Fruit fly (Drosophila melanogaster) whole organism, embryonic: Measurements from ENCODE around the gene Rab30.

Source experiments
- Ada2b ChIP-seq: fragments of 200-800 bp; sonication (Bioruptor generic); IDR thresholded peaks from 2 replicates; pipeline ENCODE4 v1.3.6; 2022; ENCODE audit warnings: missing biosample characterization, missing genetic modification characterization
- Adf1 ChIP-seq: fragments of 200-800 bp; sonication (Bioruptor generic); IDR thresholded peaks from 2 replicates; pipeline ENCODE4 v1.3.6; 2022; ENCODE audit warnings: missing biosample characterization, missing genetic modification characterization
- Atf6 ChIP-seq: fragments of 200-800 bp; sonication (Bioruptor generic); IDR thresholded peaks from 2 replicates; pipeline ENCODE4 v1.3.6; 2022; ENCODE audit warnings: missing biosample characterization, missing genetic modification characterization
- CG10209 ChIP-seq: fragments of 200-800 bp; sonication (Bioruptor generic); optimal IDR thresholded peaks from 3 replicates; lab custom pipeline; 2017; ENCODE audit warnings: missing biosample characterization, mild to moderate bottlenecking, missing genetic modification characterization, missing genetic modification reagents
- CG10431 ChIP-seq: fragments of 200-800 bp; sonication (Bioruptor generic); optimal IDR thresholded peaks from 3 replicates; lab custom pipeline; 2018; ENCODE audit warnings: missing biosample characterization, mild to moderate bottlenecking, missing genetic modification characterization
- CG10979 ChIP-seq: fragments of 200-800 bp; sonication (Bioruptor generic); optimal IDR thresholded peaks from 2 replicates; lab custom pipeline; 2018; ENCODE audit warnings: missing biosample characterization, mild to moderate bottlenecking, missing genetic modification characterization, moderate library complexity
- CG11695 ChIP-seq: fragments of 200-800 bp; sonication (Bioruptor generic); IDR thresholded peaks from 3 replicates; pipeline ENCODE4 v1.3.6; 2022; ENCODE audit warnings: missing biosample characterization, missing genetic modification characterization
- CG12236 ChIP-seq: fragments of 200-800 bp; sonication (Bioruptor generic); optimal IDR thresholded peaks from 2 replicates; lab custom pipeline; 2016; ENCODE audit warnings: missing biosample characterization, missing genetic modification characterization
- CG14667 ChIP-seq: fragments of 200-800 bp; sonication (Bioruptor generic); IDR thresholded peaks from 2 replicates; pipeline ENCODE4 v1.3.6; 2022; ENCODE audit warnings: missing biosample characterization, missing genetic modification characterization
- CG14965 ChIP-seq: fragments of 200-800 bp; sonication (Bioruptor generic); optimal IDR thresholded peaks from 2 replicates; lab custom pipeline; 2016; ENCODE audit warnings: missing biosample characterization, missing genetic modification characterization, borderline replicate concordance
- CG15073 ChIP-seq: fragments of 200-800 bp; sonication (Bioruptor generic); optimal IDR thresholded peaks from 2 replicates; lab custom pipeline; 2016; ENCODE audit warnings: missing biosample characterization, missing genetic modification characterization
- CG15696 ChIP-seq: fragments of 200-800 bp; sonication (Bioruptor generic); optimal IDR thresholded peaks from 2 replicates; lab custom pipeline; 2019; ENCODE audit warnings: missing biosample characterization, mild to moderate bottlenecking, missing genetic modification characterization, moderate library complexity
- CG18599 ChIP-seq: fragments of 200-800 bp; sonication (Bioruptor generic); optimal IDR thresholded peaks from 3 replicates; lab custom pipeline; 2017; ENCODE audit warnings: missing biosample characterization, missing genetic modification characterization, mild to moderate bottlenecking, moderate library complexity, missing genetic modification reagents
- CG3995 ChIP-seq: fragments of 200-800 bp; sonication (Bioruptor generic); optimal IDR thresholded peaks from 3 replicates; lab custom pipeline; 2016; ENCODE audit warnings: missing biosample characterization, missing genetic modification characterization
- CG4360 ChIP-seq: fragments of 200-800 bp; sonication (Bioruptor generic); IDR thresholded peaks from 2 replicates; pipeline ENCODE4 v1.3.6; 2022; ENCODE audit warnings: missing biosample characterization, missing genetic modification characterization
- CG5245 ChIP-seq: fragments of 200-800 bp; sonication (Bioruptor generic); optimal IDR thresholded peaks from 3 replicates; lab custom pipeline; 2016; ENCODE audit warnings: missing biosample characterization, missing genetic modification characterization
- CG5953 ChIP-seq: fragments of 200-800 bp; sonication (Bioruptor generic); IDR thresholded peaks from 2 replicates; pipeline ENCODE4 v1.3.6; 2022; ENCODE audit warnings: missing biosample characterization, missing genetic modification characterization
- CG6813 ChIP-seq: fragments of 200-800 bp; sonication (Bioruptor generic); optimal IDR thresholded peaks from 2 replicates; lab custom pipeline; 2017; ENCODE audit warnings: missing biosample characterization, missing genetic modification characterization, mild to moderate bottlenecking, moderate library complexity, missing genetic modification reagents
- CG9727 ChIP-seq: fragments of 200-800 bp; sonication (Bioruptor generic); optimal IDR thresholded peaks from 3 replicates; lab custom pipeline; 2017; ENCODE audit warnings: missing biosample characterization, mild to moderate bottlenecking, missing genetic modification characterization
- D19B ChIP-seq: fragments of 200-800 bp; sonication (Bioruptor generic); optimal IDR thresholded peaks from 2 replicates; lab custom pipeline; 2017; ENCODE audit warnings: missing biosample characterization, mild to moderate bottlenecking, missing genetic modification characterization
- HLH3B ChIP-seq: fragments of 200-800 bp; sonication (Bioruptor generic); IDR thresholded peaks from 2 replicates; pipeline ENCODE4 v1.3.6; 2022; ENCODE audit warnings: missing biosample characterization, missing genetic modification characterization
- Hr51 ChIP-seq, 2 experiments: fragments of 200-800 bp; sonication (Bioruptor generic); optimal IDR thresholded peaks; 2 replicates in 1 of 2; 3 replicates in 1 of 2; lab custom pipeline; 2016 to 2018; ENCODE audit warnings: missing biosample characterization in 2 of 2, missing genetic modification characterization in 2 of 2, mild to moderate bottlenecking in 1 of 2, moderate library complexity in 1 of 2
- Hr78 ChIP-seq, 2 experiments: fragments of 200-800 bp in 1 of 2; fragments of >200 bp in 1 of 2; sonication (Bioruptor generic) in 1 of 2; optimal IDR thresholded peaks; 2 replicates each; lab custom pipeline; 2017 to 2019; ENCODE audit warnings: missing biosample characterization in 2 of 2, missing genetic modification characterization in 2 of 2, mild to moderate bottlenecking in 1 of 2, moderate library complexity in 1 of 2
- MBD-R2 ChIP-seq: fragments of 200-800 bp; sonication (Bioruptor generic); IDR thresholded peaks from 2 replicates; pipeline ENCODE4 v1.3.6; 2022; ENCODE audit warnings: missing biosample characterization, missing genetic modification characterization
- NK7.1 ChIP-seq: fragments of 200-800 bp; sonication (Bioruptor generic); optimal IDR thresholded peaks from 3 replicates; lab custom pipeline; 2016; ENCODE audit warnings: missing biosample characterization, missing genetic modification characterization
- Oli ChIP-seq: fragments of 200-800 bp; sonication (Bioruptor generic); optimal IDR thresholded peaks from 2 replicates; lab custom pipeline; 2018; ENCODE audit warnings: missing biosample characterization, mild to moderate bottlenecking, missing genetic modification characterization, moderate library complexity
- Sin3A ChIP-seq: fragments of >200 bp; optimal IDR thresholded peaks from 2 replicates; lab custom pipeline; 2018
- Spps ChIP-seq: fragments of 200-800 bp; sonication (Bioruptor generic); optimal IDR thresholded peaks from 2 replicates; lab custom pipeline; 2018; ENCODE audit warnings: missing biosample characterization, mild to moderate bottlenecking, missing genetic modification characterization
- amos ChIP-seq: fragments of 200-800 bp; sonication (Bioruptor generic); IDR thresholded peaks from 2 replicates; pipeline ENCODE4 v1.3.6; 2022; ENCODE audit warnings: missing biosample characterization, missing genetic modification characterization; ENCODE audit not compliant: partially characterized antibody
- crol ChIP-seq: fragments of 200-800 bp; sonication (Bioruptor generic); IDR thresholded peaks from 2 replicates; pipeline ENCODE4 v1.3.6; 2022; ENCODE audit warnings: missing biosample characterization, missing genetic modification characterization
- crp ChIP-seq, 2 experiments: fragments of 200-800 bp; sonication (Bioruptor generic); optimal IDR thresholded peaks; 2 replicates in 1 of 2; 3 replicates in 1 of 2; lab custom pipeline; 2017; ENCODE audit warnings: missing biosample characterization in 2 of 2, missing genetic modification characterization in 2 of 2, mild to moderate bottlenecking in 1 of 2, moderate library complexity in 1 of 2
- danr ChIP-seq: fragments of 200-800 bp; sonication (Bioruptor generic); IDR thresholded peaks from 2 replicates; pipeline ENCODE4 v1.3.6; 2022; ENCODE audit warnings: missing biosample characterization, missing genetic modification characterization
- ems ChIP-seq: fragments of 200-800 bp; sonication (Bioruptor generic); optimal IDR thresholded peaks from 3 replicates; lab custom pipeline; 2016; ENCODE audit warnings: missing biosample characterization, missing genetic modification characterization
- eyg ChIP-seq: fragments of 200-800 bp; sonication (Bioruptor generic); optimal IDR thresholded peaks from 3 replicates; lab custom pipeline; 2016; ENCODE audit warnings: missing biosample characterization, missing genetic modification characterization
- gro ChIP-seq: fragments of 200-800 bp; sonication (Bioruptor generic); optimal IDR thresholded peaks from 2 replicates; lab custom pipeline; 2016; ENCODE audit warnings: missing biosample characterization, missing genetic modification characterization
- gsb ChIP-seq: fragments of 200-800 bp; sonication (Bioruptor generic); IDR thresholded peaks from 2 replicates; pipeline ENCODE4 v1.3.6; 2022; ENCODE audit warnings: missing biosample characterization, missing genetic modification characterization
- hth ChIP-seq: fragments of >200 bp; optimal IDR thresholded peaks from 2 replicates; lab custom pipeline; 2017; ENCODE audit warnings: inconsistent platforms
- mam ChIP-seq: fragments of 200-800 bp; sonication (Bioruptor generic); optimal IDR thresholded peaks from 3 replicates; lab custom pipeline; 2016; ENCODE audit warnings: missing biosample characterization, missing genetic modification characterization
- mirr ChIP-seq: fragments of 200-800 bp; sonication (Bioruptor generic); optimal IDR thresholded peaks from 3 replicates; lab custom pipeline; 2018; ENCODE audit warnings: missing biosample characterization, mild to moderate bottlenecking, missing genetic modification characterization
- nerfin-2 ChIP-seq: fragments of 200-800 bp; sonication (Bioruptor generic); IDR thresholded peaks from 2 replicates; pipeline ENCODE4 v1.3.6; 2022; ENCODE audit warnings: missing biosample characterization, missing genetic modification characterization; ENCODE audit not compliant: partially characterized antibody
- repo ChIP-seq: fragments of 200-800 bp; sonication (Bioruptor generic); optimal IDR thresholded peaks from 2 replicates; lab custom pipeline; 2016; ENCODE audit warnings: missing biosample characterization, missing genetic modification characterization
- rib ChIP-seq: fragments of 200-800 bp; sonication (Bioruptor generic); IDR thresholded peaks from 2 replicates; pipeline ENCODE4 v1.3.6; 2022; ENCODE audit warnings: missing biosample characterization, missing genetic modification characterization
- run ChIP-seq: fragments of 200-800 bp; sonication (Bioruptor generic); optimal IDR thresholded peaks from 3 replicates; lab custom pipeline; 2018; ENCODE audit warnings: missing biosample characterization, mild to moderate bottlenecking, missing genetic modification characterization
- sisA ChIP-seq: fragments of 200-800 bp; sonication (Bioruptor generic); IDR thresholded peaks from 2 replicates; pipeline ENCODE4 v1.3.6; 2022; ENCODE audit warnings: missing biosample characterization, missing genetic modification characterization
- sqz ChIP-seq: fragments of 200-800 bp; sonication (Bioruptor generic); optimal IDR thresholded peaks from 3 replicates; lab custom pipeline; 2018; ENCODE audit warnings: missing biosample characterization, mild to moderate bottlenecking, missing genetic modification characterization
- ssp ChIP-seq: fragments of 200-800 bp; sonication (Bioruptor generic); IDR thresholded peaks from 2 replicates; pipeline ENCODE4 v1.3.6; 2022; ENCODE audit warnings: missing biosample characterization, missing genetic modification characterization
- vfl ChIP-seq: fragments of 200-800 bp; sonication (Bioruptor generic); optimal IDR thresholded peaks from 2 replicates; lab custom pipeline; 2016; ENCODE audit warnings: missing biosample characterization, missing genetic modification characterization
- wek ChIP-seq: fragments of 200-800 bp; sonication (Bioruptor generic); optimal IDR thresholded peaks from 3 replicates; lab custom pipeline; 2018; ENCODE audit warnings: missing biosample characterization, mild to moderate bottlenecking, missing genetic modification characterization, moderate library complexity
- wor ChIP-seq: fragments of 200-800 bp; sonication (Bioruptor generic); IDR thresholded peaks from 2 replicates; pipeline ENCODE4 v1.3.6; 2022; ENCODE audit warnings: missing biosample characterization, missing genetic modification characterization
- zf30C ChIP-seq: fragments of 200-800 bp; sonication (Bioruptor generic); optimal IDR thresholded peaks from 3 replicates; lab custom pipeline; 2018; ENCODE audit warnings: missing biosample characterization, mild to moderate bottlenecking, missing genetic modification characterization

Gene Rab30

dm6 chr2L:7023614-7024259 is 8.7 kb downstream of the Rab30 start, which contains the start of gene Gart (continued):
- TF ChIP-seq CG5953 = peak; percentile 48; the same call in 1 of the 2 replicates
- TF ChIP-seq zf30C (GFP tag; lab: Kevin White, UChicago) = peak; percentile 84
- TF ChIP-seq CG5245 (GFP tag; lab: Kevin White, UChicago) = peak; percentile 58
- no peak for TF ChIP-seq mirr (GFP tag; lab: Kevin White, UChicago)
- peak; percentile 71 for TF ChIP-seq ssp (GFP tag; lab: Robert Waterston, UW)
- no peak for TF ChIP-seq crol
- TF ChIP-seq CG14965 (GFP tag; lab: Kevin White, UChicago) = peak; percentile 17
- TF ChIP-seq Atf6 (GFP tag; lab: Robert Waterston, UW) = peak; percentile 50; the same call in 1 of the 2 replicates
- peak; percentile 68 for TF ChIP-seq Oli (tag; lab: Kevin White, UChicago)
- TF ChIP-seq nerfin-2 (GFP tag; lab: Robert Waterston, UW) = no peak
- TF ChIP-seq CG15696 = no peak
- TF ChIP-seq MBD-R2 = peak; percentile 57
- no peak for TF ChIP-seq CG3995
- peak; percentile 61 for TF ChIP-seq Ada2b
- TF ChIP-seq D19B = peak; percentile 45
- no peak for TF ChIP-seq Sin3A (lab: Kevin White, UChicago)
- TF ChIP-seq gro (GFP tag; lab: Kevin White, UChicago) = peak; percentile 18
- TF ChIP-seq CG15073 (GFP tag; lab: Kevin White, UChicago) = peak; percentile 2
- TF ChIP-seq mam (GFP tag; lab: Kevin White, UChicago) = peak; percentile 72
- TF ChIP-seq crp (GFP tag; optimal IDR thresholded peaks at IDR 0.05; lab: Kevin White, UChicago) = peak in 1 of 2 experiments; percentile 44
- TF ChIP-seq sisA (GFP tag; lab: Robert Waterston, UW) = peak; percentile 34; the same call in 1 of the 2 replicates
- peak; percentile 46 for TF ChIP-seq CG12236 (GFP tag; lab: Kevin White, UChicago)
- TF ChIP-seq ems (GFP tag; lab: Kevin White, UChicago) = peak; percentile 22
- TF ChIP-seq repo (GFP tag; lab: Kevin White, UChicago) = peak; percentile 53
- TF ChIP-seq rib = no peak
- no peak for TF ChIP-seq CG18599 (GFP tag; lab: Kevin White, UChicago)
- 0 out of 2 replicates have a peak, but pooled peaks have one; percentile 16 for TF ChIP-seq danr (GFP tag; lab: Robert Waterston, UW)
- peak in 1 of 2 experiments; percentile 59 for TF ChIP-seq Hr78 (GFP tag; optimal IDR thresholded peaks at IDR 0.05; lab: Kevin White, UChicago)
- no peak for TF ChIP-seq Spps
- TF ChIP-seq vfl (GFP tag; lab: Kevin White, UChicago) = peak; percentile 47
- 0 out of 3 replicates have a peak, but pooled peaks have one; percentile 39 for TF ChIP-seq CG11695 (GFP tag; lab: Robert Waterston, UW)
- TF ChIP-seq NK7.1 (GFP tag; lab: Kevin White, UChicago) = no peak
- peak; percentile 90 for TF ChIP-seq CG10431
- TF ChIP-seq wor (GFP tag; lab: Robert Waterston, UW) = no peak; the same call in 1 of the 2 replicates
- no peak; the same call in 1 of the 2 replicates for TF ChIP-seq Adf1 (GFP tag; lab: Robert Waterston, UW)
- peak in 1 of 2 experiments; percentile 43 for TF ChIP-seq Hr51 (GFP tag; optimal IDR thresholded peaks at IDR 0.05; lab: Kevin White, UChicago)
- peak; percentile 61 for TF ChIP-seq wek (GFP tag; lab: Kevin White, UChicago)
- TF ChIP-seq CG10979 (tag; lab: Kevin White, UChicago) = peak; percentile 54
- peak; percentile 72 for TF ChIP-seq CG9727 (GFP tag; lab: Kevin White, UChicago)
- no peak; the same call in 1 of the 2 replicates for TF ChIP-seq amos (GFP tag; lab: Robert Waterston, UW)
- peak; percentile 67 for TF ChIP-seq CG10209 (GFP tag; lab: Kevin White, UChicago)
- no peak for TF ChIP-seq CG14667
- TF ChIP-seq CG4360 (GFP tag; lab: Robert Waterston, UW) = no peak
- peak; percentile 70; the same call in 1 of the 2 replicates for TF ChIP-seq HLH3B (GFP tag; lab: Robert Waterston, UW)
- TF ChIP-seq gsb = no peak
- TF ChIP-seq hth (lab: Kevin White, UChicago) = no peak
- peak; percentile 40 for TF ChIP-seq eyg (GFP tag; lab: Kevin White, UChicago)
- no peak for TF ChIP-seq CG6813 (GFP tag; lab: Kevin White, UChicago)
- no peak for TF ChIP-seq sqz (GFP tag; lab: Kevin White, UChicago)
- TF ChIP-seq run = no peak
